Worm (Caenorhabditis elegans) whole organism, midembryonic: ENCODE results near the gene col-154.

Source experiments
- T22C8.4 ChIP-seq: fragments of 200-800 bp; sonication (Bioruptor generic); IDR thresholded peaks from 2 replicates; pipeline ENCODE4 v1.3.6; 2022; ENCODE audit warnings: missing genetic modification characterization, missing compliant biosample characterization
- cog-1 ChIP-seq: sonication (generic microtip); optimal IDR thresholded peaks from 2 replicates; lab custom pipeline; 2016; ENCODE audit warnings: missing genetic modification characterization, missing compliant biosample characterization
- flt-1 ChIP-seq: fragments of 200-800 bp; sonication (Bioruptor generic); IDR thresholded peaks from 2 replicates; pipeline ENCODE4 v1.3.6; 2022; ENCODE audit warnings: missing genetic modification characterization, missing compliant biosample characterization
- klf-2 ChIP-seq: fragments of 200-800 bp; sonication (Bioruptor generic); conservative IDR thresholded peaks from 2 replicates; pipeline ENCODE4 v1.3.6; 2022; ENCODE audit warnings: missing genetic modification reagents, missing genetic modification characterization, missing compliant biosample characterization
- med-1 ChIP-seq: sonication (generic microtip); optimal IDR thresholded peaks from 2 replicates; lab custom pipeline; 2017; ENCODE audit warnings: missing genetic modification characterization, mild to moderate bottlenecking, missing compliant biosample characterization, antibody characterized with exemption, missing genetic modification reagents; ENCODE audit not compliant: insufficient read depth
- ref-1 ChIP-seq: fragments of 200-800 bp; sonication (Bioruptor generic); conservative IDR thresholded peaks from 2 replicates; pipeline ENCODE4 v1.3.6; 2022; ENCODE audit warnings: missing genetic modification reagents, missing genetic modification characterization, missing compliant biosample characterization
- tab-1 ChIP-seq: fragments of 200-800 bp; sonication (Bioruptor generic); IDR thresholded peaks from 2 replicates; pipeline ENCODE4 v1.3.6; 2022; ENCODE audit warnings: missing genetic modification characterization, missing compliant biosample characterization
- ztf-23 ChIP-seq: fragments of 200-800 bp; sonication (Bioruptor generic); IDR thresholded peaks from 2 replicates; pipeline ENCODE4 v1.3.6; 2022; ENCODE audit warnings: missing genetic modification reagents, missing genetic modification characterization, missing compliant biosample characterization
- ztf-29 ChIP-seq: fragments of 200-800 bp; sonication (Bioruptor generic); IDR thresholded peaks from 2 replicates; pipeline ENCODE4 v1.3.6; 2022; ENCODE audit warnings: missing genetic modification reagents, missing genetic modification characterization, missing compliant biosample characterization

DNA sequence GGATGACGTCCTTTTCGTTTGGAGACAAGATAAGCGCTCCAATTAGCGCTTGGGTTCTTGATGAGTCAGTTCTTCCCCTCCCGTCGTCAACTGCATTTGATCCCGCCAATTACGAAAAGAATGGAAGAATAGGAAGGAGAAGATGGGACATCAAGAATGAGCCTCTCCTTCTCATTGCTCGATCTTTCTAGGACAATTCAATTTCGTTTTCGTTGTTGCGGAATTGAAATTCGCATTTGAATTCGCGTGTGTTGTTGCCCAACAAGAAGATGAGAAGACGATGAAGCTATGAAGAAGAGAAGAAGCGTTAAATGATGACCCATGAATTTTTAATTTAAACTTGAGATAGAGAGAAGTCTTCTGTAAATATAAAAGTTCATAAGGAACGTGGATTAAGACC lies 48.3 kb upstream of the col-154 start:
- TF ChIP-seq ztf-29 (GFP tag; lab: Robert Waterston, UW) (no peak), med-1 (no peak), T22C8.4 (no peak), tab-1 (GFP tag; lab: Robert Waterston, UW) (no peak), flt-1 (GFP tag; lab: Robert Waterston, UW) (no peak), ztf-23 (no peak), ref-1 (no peak), cog-1 (tag; lab: Kevin White, UChicago) (no peak), klf-2 (GFP tag; lab: Robert Waterston, UW) (no peak)
